Worm (Caenorhabditis elegans) whole organism, L2 larva: ENCODE data around the gene C45B11.6.

Experiments
- ceh-82 ChIP-seq: fragments of 150-350 bp; optimal IDR thresholded peaks from 2 replicates; lab custom pipeline; 2014; ENCODE audit warnings: missing biosample characterization, missing genetic modification characterization
- unc-62 ChIP-seq: fragments of 150-350 bp; optimal IDR thresholded peaks from 2 replicates; lab custom pipeline; 2014; ENCODE audit warnings: missing biosample characterization, missing genetic modification reagents, missing genetic modification characterization

- TF ChIP-seq ceh-82, result no peak
- TF ChIP-seq unc-62 (GFP tag; lab: Kevin White, UChicago), result no peak
Measured at ce11 chrV:11002434-11002833, 41.4 kb upstream of the C45B11.6 start, which contains the start of gene F53B7.4.
